Worm (Caenorhabditis elegans) whole organism, L4 larva: Measurements from ENCODE around the gene C36C9.4.

Source experiments
- F26F4.8 ChIP-seq: fragments of 200-800 bp; sonication (Bioruptor generic); conservative IDR thresholded peaks from 2 replicates; pipeline ENCODE4 v1.3.6; 2022; ENCODE audit warnings: missing genetic modification characterization, missing compliant biosample characterization
- Y48G9A.11 ChIP-seq: fragments of 200-800 bp; sonication (Bioruptor generic); IDR thresholded peaks from 2 replicates; pipeline ENCODE4 v1.3.6; 2022; ENCODE audit warnings: missing genetic modification reagents, missing genetic modification characterization, missing compliant biosample characterization
- ZK337.2 ChIP-seq: fragments of 200-800 bp; sonication (Bioruptor generic); IDR thresholded peaks from 2 replicates; pipeline ENCODE4 v1.3.6; 2022; ENCODE audit warnings: missing genetic modification reagents, missing genetic modification characterization, missing compliant biosample characterization
- aha-1 ChIP-seq: fragments of 150-350 bp; peaks from one replicate; lab custom pipeline; 2014; ENCODE audit warnings: missing biosample characterization, missing genetic modification characterization
- ceh-20 ChIP-seq: fragments of 200-800 bp; sonication (Bioruptor generic); IDR thresholded peaks from 2 replicates; pipeline ENCODE4 v1.3.6; 2022; ENCODE audit warnings: missing genetic modification reagents, missing genetic modification characterization, missing compliant biosample characterization
- ceh-62 ChIP-seq: sonication (generic microtip); optimal IDR thresholded peaks from 2 replicates; lab custom pipeline; 2017; ENCODE audit warnings: missing biosample characterization, missing genetic modification characterization
- cey-2 ChIP-seq: sonication (generic microtip); optimal IDR thresholded peaks from 3 replicates; lab custom pipeline; 2017; ENCODE audit warnings: missing genetic modification characterization, mild to moderate bottlenecking, missing compliant biosample characterization, antibody characterized with exemption, borderline replicate concordance; ENCODE audit not compliant: insufficient read depth
- daf-16 ChIP-seq, 3 experiments: sonication (generic microtip); optimal IDR thresholded peaks; 2 replicates each; lab custom pipeline; 2016 to 2017; ENCODE audit warnings: missing genetic modification characterization in 3 of 3, missing genetic modification reagents in 3 of 3, mild to moderate bottlenecking in 2 of 3, missing compliant biosample characterization in 2 of 3, missing biosample characterization in 1 of 3, moderate library complexity in 1 of 3
- daf-19 ChIP-seq: fragments of 200-800 bp; sonication (Bioruptor generic); conservative IDR thresholded peaks from 2 replicates; pipeline ENCODE4 v1.3.6; 2022; ENCODE audit warnings: missing genetic modification characterization, missing compliant biosample characterization
- daf-8 ChIP-seq: fragments of 200-800 bp; sonication (Bioruptor generic); IDR thresholded peaks from 2 replicates; pipeline ENCODE4 v1.3.6; 2022; ENCODE audit warnings: missing genetic modification characterization, missing compliant biosample characterization
- dmd-8 ChIP-seq: fragments of 200-800 bp; sonication (Bioruptor generic); IDR thresholded peaks from 2 replicates; pipeline ENCODE4 v1.3.6; 2022; ENCODE audit warnings: missing genetic modification characterization, missing compliant biosample characterization
- dpl-1 ChIP-seq: fragments of 150-350 bp; optimal IDR thresholded peaks from 2 replicates; lab custom pipeline; 2014; ENCODE audit warnings: missing biosample characterization, missing genetic modification reagents, missing genetic modification characterization
- duxl-1 ChIP-seq: sonication (generic microtip); optimal IDR thresholded peaks from 2 replicates; lab custom pipeline; 2016; ENCODE audit warnings: mild to moderate bottlenecking, missing genetic modification characterization, moderate library complexity, missing compliant biosample characterization; ENCODE audit not compliant: poor library complexity
- hlh-30 ChIP-seq: sonication (generic microtip); optimal IDR thresholded peaks from 2 replicates; lab custom pipeline; 2017; ENCODE audit warnings: antibody characterized with exemption, mild to moderate bottlenecking, missing genetic modification characterization, missing compliant biosample characterization; ENCODE audit not compliant: insufficient read depth
- lim-7 ChIP-seq: fragments of 200-800 bp; sonication (Bioruptor generic); IDR thresholded peaks from 2 replicates; pipeline ENCODE4 v1.3.6; 2022; ENCODE audit warnings: missing genetic modification characterization, missing compliant biosample characterization
- lin-13 ChIP-seq: fragments of 150-350 bp; optimal IDR thresholded peaks from 2 replicates; lab custom pipeline; 2014; ENCODE audit warnings: missing biosample characterization, missing genetic modification reagents, missing genetic modification characterization
- lin-15B ChIP-seq: fragments of 150-350 bp; sonication (generic microtip); optimal IDR thresholded peaks from 3 replicates; lab custom pipeline; 2014; ENCODE audit warnings: missing biosample characterization, missing genetic modification characterization
- madf-5 ChIP-seq, 2 experiments: fragments of 200-800 bp; sonication (Bioruptor generic); IDR thresholded peaks; 2 replicates each; pipeline ENCODE4 v1.3.6; 2022; ENCODE audit warnings: missing compliant biosample characterization in 2 of 2, missing genetic modification characterization in 2 of 2
- mdl-1 ChIP-seq, 2 experiments: fragments of 150-350 bp in 1 of 2; sonication (generic microtip) in 1 of 2; optimal IDR thresholded peaks; 2 replicates each; lab custom pipeline; 2014 to 2017; ENCODE audit warnings: missing biosample characterization in 2 of 2, missing genetic modification characterization in 2 of 2
- mdt-29 ChIP-seq: fragments of 200-800 bp; sonication (Bioruptor generic); IDR thresholded peaks from 2 replicates; pipeline ENCODE4 v1.3.6; 2022; ENCODE audit warnings: missing genetic modification reagents, missing genetic modification characterization, missing compliant biosample characterization
- nhr-237 ChIP-seq: sonication (generic microtip); optimal IDR thresholded peaks from 2 replicates; lab custom pipeline; 2017; ENCODE audit warnings: missing biosample characterization, missing genetic modification characterization
- nhr-28 ChIP-seq: fragments of 150-350 bp; optimal IDR thresholded peaks from 2 replicates; lab custom pipeline; 2014; ENCODE audit warnings: missing biosample characterization, missing genetic modification characterization
- pha-4 ChIP-seq, 2 experiments: fragments of 150-350 bp in 1 of 2; fragments of 200-800 bp in 1 of 2; sonication (Bioruptor generic) in 1 of 2; IDR thresholded peaks in 1 of 2; optimal IDR thresholded peaks in 1 of 2; 2 replicates each; pipeline versions ENCODE4 v1.3.6 to Lab custom; 2014 to 2022; ENCODE audit warnings: missing genetic modification characterization in 2 of 2, missing genetic modification reagents in 2 of 2, missing biosample characterization in 1 of 2, missing compliant biosample characterization in 1 of 2
- pqm-1 ChIP-seq: sonication (generic microtip); optimal IDR thresholded peaks from 2 replicates; lab custom pipeline; 2017; ENCODE audit warnings: missing biosample characterization, missing genetic modification characterization
- saeg-2 ChIP-seq: fragments of 200-800 bp; sonication (Bioruptor generic); IDR thresholded peaks from 2 replicates; pipeline ENCODE4 v1.3.6; 2022; ENCODE audit warnings: missing genetic modification reagents, missing genetic modification characterization, missing compliant biosample characterization
- snpc-4 ChIP-seq: fragments of 150-350 bp; optimal IDR thresholded peaks from 2 replicates; lab custom pipeline; 2014; ENCODE audit warnings: missing biosample characterization, missing genetic modification characterization
- spr-1 ChIP-seq: sonication (generic microtip); optimal IDR thresholded peaks from 2 replicates; lab custom pipeline; 2016; ENCODE audit warnings: mild to moderate bottlenecking, missing genetic modification characterization, missing compliant biosample characterization
- unc-39 ChIP-seq: sonication (generic microtip); optimal IDR thresholded peaks from 2 replicates; lab custom pipeline; 2017; ENCODE audit warnings: missing biosample characterization, missing genetic modification characterization
- unc-62 ChIP-seq, 3 experiments: fragments of 150-350 bp in 1 of 3; sonication (generic microtip); optimal IDR thresholded peaks in 2 of 3; peaks in 1 of 3; 1 replicate in 1 of 3; 2 replicates in 2 of 3; lab custom pipeline; 2014 to 2017; ENCODE audit warnings: missing biosample characterization in 3 of 3, missing genetic modification characterization in 3 of 3, missing genetic modification reagents in 3 of 3, missing genotype in 1 of 3
- vab-7 ChIP-seq: fragments of 200-800 bp; sonication (Bioruptor generic); IDR thresholded peaks from 2 replicates; pipeline ENCODE4 v1.3.6; 2022; ENCODE audit warnings: missing genetic modification reagents, missing genetic modification characterization, missing compliant biosample characterization
- zfp-2 ChIP-seq: sonication (generic microtip); optimal IDR thresholded peaks from 2 replicates; lab custom pipeline; 2016; ENCODE audit warnings: mild to moderate bottlenecking, missing genetic modification characterization, missing compliant biosample characterization
- zip-11 ChIP-seq: fragments of 200-800 bp; sonication (Bioruptor generic); IDR thresholded peaks from 2 replicates; pipeline ENCODE4 v1.3.6; 2022; ENCODE audit warnings: missing genetic modification characterization, missing compliant biosample characterization

Gene C36C9.4

ce11 chrX:1718479-1718878 is 21.7 kb upstream of the C36C9.4 start, which contains the start of gene fbxa-53:
Gene fbxa-53, minus strand, starts transcription at chrX:1718579.
- TF ChIP-seq hlh-30 (tag; lab: Kevin White, UChicago) = no peak
- peak; percentile 17 for TF ChIP-seq pqm-1 (tag; lab: Kevin White, UChicago)
- TF ChIP-seq cey-2 (tag; lab: Kevin White, UChicago) = no peak
- no peak for TF ChIP-seq Y48G9A.11 (GFP tag; lab: Robert Waterston, UW)
- no peak for TF ChIP-seq mdl-1 (tag; optimal IDR thresholded peaks at IDR 0.05; lab: Kevin White, UChicago)
- no peak for TF ChIP-seq nhr-28 (tag; lab: Kevin White, UChicago)
- TF ChIP-seq ZK337.2 (GFP tag; lab: Robert Waterston, UW) = no peak
- TF ChIP-seq mdt-29 (GFP tag; lab: Robert Waterston, UW) = no peak
- no peak for TF ChIP-seq ceh-62 (tag; lab: Kevin White, UChicago)
- TF ChIP-seq ceh-20 (GFP tag; lab: Robert Waterston, UW) = no peak
- no peak for TF ChIP-seq duxl-1 (tag; lab: Kevin White, UChicago)
- TF ChIP-seq dpl-1 = no peak
- no peak for TF ChIP-seq unc-39 (tag; lab: Kevin White, UChicago)
- TF ChIP-seq daf-19 = no peak
- TF ChIP-seq dmd-8 = no peak
- TF ChIP-seq daf-16 (GFP tag; optimal IDR thresholded peaks at IDR 0.05; lab: Kevin White, UChicago) = no peak
- TF ChIP-seq daf-16 (tag; optimal IDR thresholded peaks at IDR 0.05; lab: Kevin White, UChicago) = peak; percentile 25
- TF ChIP-seq saeg-2 (GFP tag; lab: Robert Waterston, UW) = no peak
- no peak for TF ChIP-seq lin-15B
- TF ChIP-seq, all 104 proteins: peak for 2

- TF ChIP-seq unc-62 (GFP tag; optimal IDR thresholded peaks at IDR 0.05 in 1 of 2; lab: Kevin White, UChicago) = peak in 1 of 2 experiments; percentile 28
- no peak for TF ChIP-seq unc-62 (tag; optimal IDR thresholded peaks at IDR 0.05; lab: Kevin White, UChicago)
- TF ChIP-seq aha-1 = peak; percentile 48
- TF ChIP-seq pha-4 (GFP tag; IDR thresholded peaks at IDR 0.05; lab: Robert Waterston, UW) = no peak
- no peak for TF ChIP-seq pha-4 (tag; optimal IDR thresholded peaks at IDR 0.05; lab: Kevin White, UChicago)
These were observed 15.8 kb upstream of the C36C9.4 start, which contains the start of gene fbxa-52 for ce11 chrX:1712538-1712937. Gene fbxa-52, minus strand, starts transcription at chrX:1712638.

DNA sequence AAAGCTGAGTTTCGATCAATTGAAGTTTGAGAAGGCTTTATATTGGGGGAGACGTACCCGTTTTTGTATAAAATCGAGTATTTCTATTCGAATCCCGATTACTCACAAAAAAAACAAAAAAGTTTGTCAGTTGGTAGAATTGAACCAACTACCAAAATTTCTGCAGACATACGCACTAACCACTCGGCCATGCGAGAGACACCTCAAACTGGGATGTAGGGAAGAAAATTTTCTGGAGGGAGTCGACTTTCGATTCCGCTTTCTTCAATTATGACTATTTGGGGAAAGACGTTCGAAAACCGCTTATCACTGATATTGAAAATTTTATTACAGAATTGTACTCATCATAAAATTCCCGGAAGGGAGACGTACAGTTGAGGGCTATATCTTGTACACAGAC is 10.5 kb upstream of the C36C9.4 start:
- TF ChIP-seq F26F4.8 (GFP tag; lab: Robert Waterston, UW) = 0 out of 2 replicates have a peak, but pooled peaks have one; percentile 21

DNA sequence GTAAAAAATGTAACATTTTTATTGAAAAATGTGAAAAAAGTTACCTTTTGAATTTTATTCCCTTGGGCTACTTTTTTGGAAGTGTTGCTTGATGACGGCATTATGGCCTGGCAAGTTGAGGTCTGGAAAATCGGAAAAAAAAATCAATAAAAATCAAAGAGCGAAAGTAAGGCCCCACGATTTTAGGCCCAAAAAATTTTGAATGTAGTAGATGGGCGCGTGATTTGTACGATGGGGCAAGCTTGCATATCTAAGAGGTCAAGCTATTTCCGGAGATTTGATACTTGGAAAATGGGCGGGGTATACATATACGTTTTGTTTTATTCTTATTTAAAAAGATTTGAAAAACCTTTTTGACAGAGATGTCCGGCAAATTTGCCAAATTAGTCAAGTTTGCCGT is 9.8 kb upstream of the C36C9.4 start, which contains the start of gene F07G6.5:
TSS of gene F07G6.5 (minus strand) at position 101 of the 400 bp plus-strand sequence.
- no peak for TF ChIP-seq daf-19
- no peak for TF ChIP-seq madf-5 (GFP tag; IDR thresholded peaks at IDR 0.05; lab: Robert Waterston, UW)
- no peak for TF ChIP-seq nhr-237 (tag; lab: Kevin White, UChicago)

ce11 chrX:1703840-1704239 is 7.1 kb upstream of the C36C9.4 start, which contains the start of gene C36C9.5:
Gene C36C9.5, minus strand, starts transcription at chrX:1703940.
- TF ChIP-seq snpc-4 (no peak), madf-5 (GFP tag; IDR thresholded peaks at IDR 0.05; lab: Robert Waterston, UW) (no peak), daf-8 (GFP tag; lab: Robert Waterston, UW) (no peak), zip-11 (GFP tag; lab: Robert Waterston, UW) (no peak), spr-1 (no peak), lim-7 (GFP tag; lab: Robert Waterston, UW) (no peak), vab-7 (no peak), zfp-2 (no peak), lin-13 (GFP tag; lab: Kevin White, UChicago) (no peak), mdt-29 (GFP tag; lab: Robert Waterston, UW) (no peak)
